Worm (Caenorhabditis elegans) whole organism, young adult: ENCODE results near the gene B0035.3.

Experiments
- B0019.2 ChIP-seq: fragments of 200-800 bp; sonication (Bioruptor generic); conservative IDR thresholded peaks from 2 replicates; pipeline ENCODE4 v1.3.6; 2022; ENCODE audit warnings: missing genetic modification reagents, missing genetic modification characterization, missing compliant biosample characterization
- B0261.1 ChIP-seq: sonication (generic microtip); optimal IDR thresholded peaks from 2 replicates; lab custom pipeline; 2016; ENCODE audit warnings: mild to moderate bottlenecking, missing genetic modification characterization, moderate library complexity, missing compliant biosample characterization
- B0336.3 ChIP-seq: fragments of 200-800 bp; sonication (Bioruptor generic); IDR thresholded peaks from 2 replicates; pipeline ENCODE4 v1.3.6; 2022; ENCODE audit warnings: missing genetic modification characterization, missing compliant biosample characterization
- C06A6.2 ChIP-seq: fragments of 200-800 bp; sonication (Bioruptor generic); conservative IDR thresholded peaks from 2 replicates; pipeline ENCODE4 v1.3.6; 2022; ENCODE audit warnings: missing genetic modification characterization, missing compliant biosample characterization
- D2030.7 ChIP-seq: fragments of 200-800 bp; sonication (Bioruptor generic); IDR thresholded peaks from 2 replicates; pipeline ENCODE4 v1.3.6; 2022; ENCODE audit warnings: missing genetic modification reagents, missing genetic modification characterization, missing compliant biosample characterization
- F10E7.11 ChIP-seq: sonication (generic microtip); optimal IDR thresholded peaks from 2 replicates; lab custom pipeline; 2017; ENCODE audit warnings: mild to moderate bottlenecking, missing genetic modification characterization, moderate library complexity, missing compliant biosample characterization
- F23B12.7 ChIP-seq: sonication (generic microtip); optimal IDR thresholded peaks from 2 replicates; lab custom pipeline; 2017; ENCODE audit warnings: missing genetic modification characterization, mild to moderate bottlenecking, missing compliant biosample characterization, antibody characterized with exemption, moderate library complexity; ENCODE audit not compliant: insufficient read depth
- F37B4.10 ChIP-seq: fragments of 200-800 bp; sonication (Bioruptor generic); IDR thresholded peaks from 2 replicates; pipeline ENCODE4 v1.3.6; 2022; ENCODE audit warnings: missing genetic modification characterization, missing compliant biosample characterization
- F55B11.4 ChIP-seq: sonication (generic microtip); optimal IDR thresholded peaks from 2 replicates; lab custom pipeline; 2016; ENCODE audit warnings: missing compliant biosample characterization, missing genetic modification characterization, borderline replicate concordance; ENCODE audit not compliant: insufficient read depth
- Y67H2A.10 ChIP-seq: fragments of 200-800 bp; sonication (Bioruptor generic); conservative IDR thresholded peaks from 2 replicates; pipeline ENCODE4 v1.3.6; 2022; ENCODE audit warnings: missing genetic modification reagents, missing genetic modification characterization, missing compliant biosample characterization
- aptf-2 ChIP-seq: fragments of 200-800 bp; sonication (Bioruptor generic); conservative IDR thresholded peaks from 2 replicates; pipeline ENCODE4 v1.3.6; 2022; ENCODE audit warnings: missing genetic modification reagents, missing genetic modification characterization, missing compliant biosample characterization
- aptf-3 ChIP-seq: fragments of 200-800 bp; sonication (Bioruptor generic); IDR thresholded peaks from 2 replicates; pipeline ENCODE4 v1.3.6; 2022; ENCODE audit warnings: missing genetic modification characterization, missing compliant biosample characterization
- attf-3 ChIP-seq: fragments of 200-800 bp; sonication (Bioruptor generic); conservative IDR thresholded peaks from 2 replicates; pipeline ENCODE4 v1.3.6; 2022; ENCODE audit warnings: missing genetic modification reagents, missing genetic modification characterization, missing compliant biosample characterization
- bed-1 ChIP-seq: fragments of 200-800 bp; sonication (Bioruptor generic); IDR thresholded peaks from 2 replicates; pipeline ENCODE4 v1.3.6; 2022; ENCODE audit warnings: missing genetic modification reagents, missing genetic modification characterization, missing compliant biosample characterization
- bed-2 ChIP-seq: fragments of 200-800 bp; sonication (Bioruptor generic); IDR thresholded peaks from 2 replicates; pipeline ENCODE4 v1.3.6; 2022; ENCODE audit warnings: missing genetic modification reagents, missing genetic modification characterization, missing compliant biosample characterization
- cebp-1 ChIP-seq, 2 experiments: fragments of 200-800 bp in 1 of 2; sonication (Bioruptor generic) in 1 of 2; sonication (generic microtip) in 1 of 2; IDR thresholded peaks in 1 of 2; optimal IDR thresholded peaks in 1 of 2; 2 replicates each; pipeline versions ENCODE4 v1.3.6 to Lab custom; 2017 to 2022; ENCODE audit warnings: missing compliant biosample characterization in 2 of 2, missing genetic modification characterization in 2 of 2, mild to moderate bottlenecking in 1 of 2, missing genetic modification reagents in 1 of 2, moderate library complexity in 1 of 2
- cebp-2 ChIP-seq: fragments of 200-800 bp; sonication (Bioruptor generic); IDR thresholded peaks from 2 replicates; pipeline ENCODE4 v1.3.6; 2022; ENCODE audit warnings: missing genetic modification characterization, missing compliant biosample characterization
- ceh-79 ChIP-seq: sonication (generic microtip); optimal IDR thresholded peaks from 2 replicates; lab custom pipeline; 2017; ENCODE audit warnings: mild to moderate bottlenecking, missing genetic modification characterization, missing compliant biosample characterization
- ceh-91 ChIP-seq: fragments of 200-800 bp; sonication (Bioruptor generic); IDR thresholded peaks from 2 replicates; pipeline ENCODE4 v1.3.6; 2022; ENCODE audit warnings: missing genetic modification reagents, missing genetic modification characterization, missing compliant biosample characterization
- dpff-1 ChIP-seq: sonication (generic microtip); optimal IDR thresholded peaks from 2 replicates; lab custom pipeline; 2017; ENCODE audit warnings: mild to moderate bottlenecking, missing genetic modification characterization, missing compliant biosample characterization
- dpl-1 ChIP-seq: fragments of 150-350 bp; optimal IDR thresholded peaks from 2 replicates; lab custom pipeline; 2014; ENCODE audit warnings: missing biosample characterization, missing genetic modification reagents, missing genetic modification characterization
- fkh-3 ChIP-seq: sonication (generic microtip); optimal IDR thresholded peaks from 2 replicates; lab custom pipeline; 2016; ENCODE audit warnings: mild to moderate bottlenecking, missing genetic modification characterization, missing compliant biosample characterization
- hlh-12 ChIP-seq: sonication (generic microtip); optimal IDR thresholded peaks from 2 replicates; lab custom pipeline; 2016; ENCODE audit warnings: missing genetic modification characterization, missing compliant biosample characterization
- hrde-1 ChIP-seq: sonication (generic microtip); optimal IDR thresholded peaks from 2 replicates; lab custom pipeline; 2016; ENCODE audit warnings: missing genetic modification characterization, mild to moderate bottlenecking, missing compliant biosample characterization, moderate library complexity, missing genotype, missing genetic modification reagents, borderline replicate concordance
- hsf-1 ChIP-seq: fragments of 200-800 bp; sonication (Bioruptor generic); IDR thresholded peaks from 2 replicates; pipeline ENCODE4 v1.3.6; 2022; ENCODE audit warnings: missing genetic modification reagents, missing genetic modification characterization, missing compliant biosample characterization
- lag-1 ChIP-seq: fragments of 200-800 bp; sonication (Bioruptor generic); IDR thresholded peaks from 2 replicates; pipeline ENCODE4 v1.3.6; 2022; ENCODE audit warnings: missing genetic modification reagents, missing genetic modification characterization, missing compliant biosample characterization
- mcd-1 ChIP-seq: fragments of 200-800 bp; sonication (Bioruptor generic); IDR thresholded peaks from 2 replicates; pipeline ENCODE4 v1.3.6; 2022; ENCODE audit warnings: missing genetic modification reagents, missing genetic modification characterization, missing compliant biosample characterization
- mxl-1 ChIP-seq: sonication (generic microtip); optimal IDR thresholded peaks from 2 replicates; lab custom pipeline; 2016; ENCODE audit warnings: missing genetic modification characterization, missing compliant biosample characterization
- nfya-1 ChIP-seq: sonication (generic microtip); optimal IDR thresholded peaks from 2 replicates; lab custom pipeline; 2017; ENCODE audit warnings: antibody characterized with exemption, missing compliant biosample characterization, missing genetic modification characterization, borderline replicate concordance; ENCODE audit not compliant: insufficient read depth
- nhr-90 ChIP-seq: sonication (generic microtip); optimal IDR thresholded peaks from 2 replicates; lab custom pipeline; 2016; ENCODE audit warnings: missing genotype, mild to moderate bottlenecking, missing genetic modification characterization, missing compliant biosample characterization
- pha-4 ChIP-seq: fragments of 150-350 bp; sonication (generic microtip); optimal IDR thresholded peaks from 2 replicates; lab custom pipeline; 2014; ENCODE audit warnings: missing biosample characterization, missing genetic modification reagents, missing genetic modification characterization
- rec-8 ChIP-seq, 2 experiments: sonication (generic microtip); optimal IDR thresholded peaks; 2 replicates each; lab custom pipeline; 2016; ENCODE audit warnings: mild to moderate bottlenecking in 2 of 2, missing genetic modification characterization in 2 of 2, missing genetic modification reagents in 2 of 2, missing genotype in 2 of 2, missing biosample characterization in 1 of 2, missing compliant biosample characterization in 1 of 2, moderate library complexity in 1 of 2
- repo-1 ChIP-seq: sonication (generic microtip); optimal IDR thresholded peaks from 2 replicates; lab custom pipeline; 2017; ENCODE audit warnings: mild to moderate bottlenecking, missing genetic modification characterization, missing compliant biosample characterization
- sdz-38 ChIP-seq: sonication (generic microtip); optimal IDR thresholded peaks from 2 replicates; lab custom pipeline; 2016; ENCODE audit warnings: missing genotype, missing genetic modification characterization, missing compliant biosample characterization
- sptf-2 ChIP-seq: fragments of 200-800 bp; sonication (Bioruptor generic); optimal IDR thresholded peaks from 2 replicates; lab custom pipeline; 2018; ENCODE audit warnings: mild to moderate bottlenecking, missing genetic modification characterization, missing compliant biosample characterization
- tbx-9 ChIP-seq: sonication (generic microtip); optimal IDR thresholded peaks from 2 replicates; lab custom pipeline; 2016; ENCODE audit warnings: borderline replicate concordance, missing genetic modification characterization, inconsistent platforms, missing compliant biosample characterization
- tlf-1 ChIP-seq: fragments of 200-800 bp; sonication (Bioruptor generic); optimal IDR thresholded peaks from 2 replicates; lab custom pipeline; 2018; ENCODE audit warnings: mild to moderate bottlenecking, missing genetic modification characterization, missing compliant biosample characterization
- xnd-1 ChIP-seq: sonication (generic microtip); optimal IDR thresholded peaks from 2 replicates; lab custom pipeline; 2016; ENCODE audit warnings: missing genotype, missing genetic modification reagents, missing genetic modification characterization, missing compliant biosample characterization
- ztf-22 ChIP-seq: fragments of 200-800 bp; sonication (Bioruptor generic); optimal IDR thresholded peaks from 2 replicates; lab custom pipeline; 2018; ENCODE audit warnings: mild to moderate bottlenecking, missing genetic modification characterization, moderate library complexity, missing compliant biosample characterization

The B0035.3 gene

ce11 chrIV:11359769-11360168 is 45.0 kb upstream of the B0035.3 start, which contains the start of gene klp-12:
klp-12 (minus strand) TSS chrIV:11359869.
- TF ChIP-seq aptf-3 (GFP tag; lab: Robert Waterston, UW), result no peak
- TF ChIP-seq lag-1, result no peak
- TF ChIP-seq B0261.1, result no peak
- no peak for TF ChIP-seq sdz-38
- no peak for TF ChIP-seq F55B11.4 (tag; lab: Kevin White, UChicago)
- TF ChIP-seq F23B12.7 (tag; lab: Kevin White, UChicago), result no peak
- no peak for TF ChIP-seq ceh-79 (tag; lab: Kevin White, UChicago)
- no peak for TF ChIP-seq sptf-2 (GFP tag; lab: Kevin White, UChicago)
- TF ChIP-seq F37B4.10, result no peak
- no peak for TF ChIP-seq B0019.2 (GFP tag; lab: Robert Waterston, UW)
- no peak for TF ChIP-seq nfya-1 (tag; lab: Kevin White, UChicago)
- no peak for TF ChIP-seq fkh-3 (tag; lab: Kevin White, UChicago)
- no peak for TF ChIP-seq tbx-9 (tag; lab: Kevin White, UChicago)
- no peak for TF ChIP-seq mxl-1

- TF ChIP-seq fkh-3 (tag; lab: Kevin White, UChicago) (no peak), F37B4.10 (no peak), rec-8 (tag; optimal IDR thresholded peaks at IDR 0.05; lab: Kevin White, UChicago) (no peak), aptf-2 (no peak), nfya-1 (tag; lab: Kevin White, UChicago) (no peak), repo-1 (tag; lab: Kevin White, UChicago) (no peak)
These were observed 39.2 kb upstream of the B0035.3 start, which contains the start of gene T01G1.2 for ce11 chrIV:11353946-11354458. T01G1.2 (plus strand) TSS chrIV:11354408.

- no peak for TF ChIP-seq ceh-79 (tag; lab: Kevin White, UChicago)
- TF ChIP-seq Y67H2A.10, result no peak
- TF ChIP-seq F10E7.11 (tag; lab: Kevin White, UChicago), result no peak
- TF ChIP-seq xnd-1, result no peak
- TF ChIP-seq sptf-2 (GFP tag; lab: Kevin White, UChicago), result no peak
- no peak for TF ChIP-seq ceh-91
- TF ChIP-seq nhr-90, result no peak
- no peak for TF ChIP-seq cebp-2
- TF ChIP-seq hrde-1 (tag; lab: Kevin White, UChicago), result no peak
- no peak for TF ChIP-seq dpl-1 (GFP tag; lab: Kevin White, UChicago)
These were observed 38.0 kb upstream of the B0035.3 start for ce11 chrIV:11352768-11353167.

ce11 chrIV:11351563-11351962 is 36.8 kb upstream of the B0035.3 start:
- no peak for TF ChIP-seq bed-2 (GFP tag; lab: Robert Waterston, UW)

ce11 chrIV:11350809-11351208 is 36.0 kb upstream of the B0035.3 start:
- TF ChIP-seq mcd-1 (GFP tag; lab: Robert Waterston, UW), result no peak
- no peak for TF ChIP-seq dpl-1 (GFP tag; lab: Kevin White, UChicago)
- no peak for TF ChIP-seq pha-4 (tag; lab: Kevin White, UChicago)
- TF ChIP-seq tlf-1 (GFP tag; lab: Kevin White, UChicago), result no peak
- TF ChIP-seq hsf-1 (GFP tag; lab: Robert Waterston, UW), result no peak
- no peak for TF ChIP-seq bed-2 (GFP tag; lab: Robert Waterston, UW)
- TF ChIP-seq dpff-1 (tag; lab: Kevin White, UChicago), result no peak
- TF ChIP-seq D2030.7 (GFP tag; lab: Robert Waterston, UW), result no peak
- TF ChIP-seq attf-3 (GFP tag; lab: Robert Waterston, UW), result no peak
- no peak for TF ChIP-seq ztf-22 (GFP tag; lab: Kevin White, UChicago)
- no peak for TF ChIP-seq C06A6.2 (GFP tag; lab: Robert Waterston, UW)
- TF ChIP-seq bed-1 (GFP tag; lab: Robert Waterston, UW), result no peak
- no peak for TF ChIP-seq cebp-1 (GFP tag; IDR thresholded peaks at IDR 0.05; lab: Robert Waterston, UW)
- TF ChIP-seq cebp-1 (tag; optimal IDR thresholded peaks at IDR 0.05; lab: Kevin White, UChicago), result no peak
- no peak for TF ChIP-seq B0336.3 (GFP tag; lab: Robert Waterston, UW)
- TF ChIP-seq hlh-12 (tag; lab: Kevin White, UChicago), result no peak
